Worm (Caenorhabditis elegans): Measurements from ENCODE around the gene F46E10.2.

F46E10.2 gene

ce11 chrV:6506238-6506956 is 13.8 kb upstream of the F46E10.2 start:
- TF ChIP-seq egl-5 (tag; optimal IDR thresholded peaks at IDR 0.05) (no peak), nhr-76 (tag; optimal IDR thresholded peaks at IDR 0.05) (no peak), nhr-43 (tag; optimal IDR thresholded peaks at IDR 0.05; ENCODE audit: poor library complexity, severe bottlenecking) (no peak), pha-4 (tag; optimal IDR thresholded peaks at IDR 0.05) (no peak), jun-1 (tag; optimal IDR thresholded peaks at IDR 0.05) (no peak), eor-1 (tag; optimal IDR thresholded peaks at IDR 0.05) (no peak)

- TF ChIP-seq ceh-16 (tag; optimal IDR thresholded peaks at IDR 0.05) (no peak), nhr-28 (tag; optimal IDR thresholded peaks at IDR 0.05) (no peak), lin-39 (tag; optimal IDR thresholded peaks at IDR 0.05) (no peak), ztf-11 (tag; optimal IDR thresholded peaks at IDR 0.05) (no peak), ceh-28 (tag; optimal IDR thresholded peaks at IDR 0.05) (no peak), nhr-43 (tag; optimal IDR thresholded peaks at IDR 0.05; ENCODE audit: poor library complexity, severe bottlenecking) (no peak), nhr-23 (tag; optimal IDR thresholded peaks at IDR 0.05) (no peak), fkh-10 (GFP tag; optimal IDR thresholded peaks at IDR 0.05) (no peak), mml-1 (tag; optimal IDR thresholded peaks at IDR 0.05) (no peak), egl-5 (tag; optimal IDR thresholded peaks at IDR 0.05) (no peak), ceh-82 (tag; optimal IDR thresholded peaks at IDR 0.05) (no peak), elt-2 (tag; optimal IDR thresholded peaks at IDR 0.05) (no peak), nhr-237 (tag; optimal IDR thresholded peaks at IDR 0.05) (no peak), pqm-1 (tag; optimal IDR thresholded peaks at IDR 0.05) (no peak)
Observed at ce11 chrV:6508703-6509102, 11.5 kb upstream of the F46E10.2 start, which contains the start of gene ubh-3. TSS of gene ubh-3 (minus strand) at chrV:6508803.

ce11 chrV:6509717-6510116 is 10.5 kb upstream of the F46E10.2 start, which contains the start of gene ubh-2:
TSS of gene ubh-2 (minus strand) at chrV:6509817.
- TF ChIP-seq snpc-4 (tag; optimal IDR thresholded peaks at IDR 0.05) (no peak), mdl-1 (tag; optimal IDR thresholded peaks at IDR 0.05) (no peak), fkh-2 (tag; optimal IDR thresholded peaks at IDR 0.05) (no peak), daf-12 (tag; optimal IDR thresholded peaks at IDR 0.05) (no peak), ztf-11 (tag; optimal IDR thresholded peaks at IDR 0.05) (no peak), ceh-82 (tag; optimal IDR thresholded peaks at IDR 0.05) (no peak), lin-15B (tag; optimal IDR thresholded peaks at IDR 0.05) (no peak), elt-2 (tag; optimal IDR thresholded peaks at IDR 0.05) (no peak), lsy-12 (tag; optimal IDR thresholded peaks at IDR 0.05) (no peak), unc-39 (tag; optimal IDR thresholded peaks at IDR 0.05) (no peak), ceh-9 (tag; optimal IDR thresholded peaks at IDR 0.05) (no peak), nhr-43 (tag; optimal IDR thresholded peaks at IDR 0.05; ENCODE audit: poor library complexity, severe bottlenecking) (no peak), nhr-28 (tag; optimal IDR thresholded peaks at IDR 0.05) (no peak), fos-1 (tag; optimal IDR thresholded peaks at IDR 0.05) (no peak), eor-1 (tag; optimal IDR thresholded peaks at IDR 0.05) (no peak), hmg-11 (tag; optimal IDR thresholded peaks at IDR 0.05) (no peak)

ce11 chrV:6510622-6511021 is 9.6 kb upstream of the F46E10.2 start:
- no peak for TF ChIP-seq nfya-1 (tag; optimal IDR thresholded peaks at IDR 0.05; ENCODE audit: insufficient read depth)
- no peak for TF ChIP-seq nhr-67 (tag; optimal IDR thresholded peaks at IDR 0.05)
- no peak for TF ChIP-seq eor-1 (tag; optimal IDR thresholded peaks at IDR 0.05)
- TF ChIP-seq fkh-10 (GFP tag; optimal IDR thresholded peaks at IDR 0.05), result no peak
- TF ChIP-seq R02D3.7 (tag; optimal IDR thresholded peaks at IDR 0.05), result no peak
- TF ChIP-seq elt-1 (tag; optimal IDR thresholded peaks at IDR 0.05), result no peak
- no peak for TF ChIP-seq egl-27 (tag; optimal IDR thresholded peaks at IDR 0.05)
- no peak for TF ChIP-seq elt-2 (tag; optimal IDR thresholded peaks at IDR 0.05)
- TF ChIP-seq ceh-16 (tag; optimal IDR thresholded peaks at IDR 0.05), result no peak

ce11 chrV:6511121-6511520 is 9.1 kb upstream of the F46E10.2 start, which contains the start of gene ubh-1:
TSS of gene ubh-1 (minus strand) at chrV:6511409.
- TF ChIP-seq elt-3 (tag; optimal IDR thresholded peaks at IDR 0.05) (peak in 1 of 3 experiments; percentile 25), ama-1 (optimal IDR thresholded peaks at IDR 0.05) (peak; percentile 52), nhr-23 (tag; optimal IDR thresholded peaks at IDR 0.05) (peak; percentile 51), eor-1 (tag; optimal IDR thresholded peaks at IDR 0.05) (no peak)

Measured in whole organism, L3 larva.